Worm (Caenorhabditis elegans) whole organism, midembryonic: ENCODE data around the gene F56A8.8.
A peak's percentile ranks its signal among the peaks of the same experiment; 100 is the strongest.

Source experiments
- T22C8.4 ChIP-seq: fragments of 200-800 bp; sonication (Bioruptor generic); IDR thresholded peaks from 2 replicates; pipeline ENCODE4 v1.3.6; 2022; ENCODE audit warnings: missing genetic modification characterization, missing compliant biosample characterization
- cog-1 ChIP-seq: sonication (generic microtip); optimal IDR thresholded peaks from 2 replicates; lab custom pipeline; 2016; ENCODE audit warnings: missing genetic modification characterization, missing compliant biosample characterization
- flt-1 ChIP-seq: fragments of 200-800 bp; sonication (Bioruptor generic); IDR thresholded peaks from 2 replicates; pipeline ENCODE4 v1.3.6; 2022; ENCODE audit warnings: missing genetic modification characterization, missing compliant biosample characterization
- klf-2 ChIP-seq: fragments of 200-800 bp; sonication (Bioruptor generic); conservative IDR thresholded peaks from 2 replicates; pipeline ENCODE4 v1.3.6; 2022; ENCODE audit warnings: missing genetic modification reagents, missing genetic modification characterization, missing compliant biosample characterization
- med-1 ChIP-seq: sonication (generic microtip); optimal IDR thresholded peaks from 2 replicates; lab custom pipeline; 2017; ENCODE audit warnings: missing genetic modification characterization, mild to moderate bottlenecking, missing compliant biosample characterization, antibody characterized with exemption, missing genetic modification reagents; ENCODE audit not compliant: insufficient read depth
- ref-1 ChIP-seq: fragments of 200-800 bp; sonication (Bioruptor generic); conservative IDR thresholded peaks from 2 replicates; pipeline ENCODE4 v1.3.6; 2022; ENCODE audit warnings: missing genetic modification reagents, missing genetic modification characterization, missing compliant biosample characterization
- tab-1 ChIP-seq: fragments of 200-800 bp; sonication (Bioruptor generic); IDR thresholded peaks from 2 replicates; pipeline ENCODE4 v1.3.6; 2022; ENCODE audit warnings: missing genetic modification characterization, missing compliant biosample characterization
- ztf-23 ChIP-seq: fragments of 200-800 bp; sonication (Bioruptor generic); IDR thresholded peaks from 2 replicates; pipeline ENCODE4 v1.3.6; 2022; ENCODE audit warnings: missing genetic modification reagents, missing genetic modification characterization, missing compliant biosample characterization
- ztf-29 ChIP-seq: fragments of 200-800 bp; sonication (Bioruptor generic); IDR thresholded peaks from 2 replicates; pipeline ENCODE4 v1.3.6; 2022; ENCODE audit warnings: missing genetic modification reagents, missing genetic modification characterization, missing compliant biosample characterization

The F56A8.8 gene

ce11 chrIII:13296289-13296874 is 10.9 kb downstream of the F56A8.8 start, which contains the start of gene npp-18:
TSS of gene npp-18 (plus strand) at chrIII:13296853.
- TF ChIP-seq ref-1 (GFP tag; lab: Robert Waterston, UW) (peak; percentile 64), klf-2 (GFP tag; lab: Robert Waterston, UW) (peak; percentile 84), T22C8.4 (GFP tag; lab: Robert Waterston, UW) (peak; percentile 74), flt-1 (GFP tag; lab: Robert Waterston, UW) (peak; percentile 91), ztf-29 (GFP tag; lab: Robert Waterston, UW) (peak; percentile 88), tab-1 (GFP tag; lab: Robert Waterston, UW) (peak; percentile 87), ztf-23 (GFP tag; lab: Robert Waterston, UW) (peak; percentile 93)

ce11 chrIII:13298722-13299431 is 13.4 kb downstream of the F56A8.8 start, which contains the start of gene pgm-2:
TSS of gene pgm-2 (plus strand) at chrIII:13299378.
- TF ChIP-seq tab-1 (GFP tag; lab: Robert Waterston, UW) (no peak), med-1 (no peak), klf-2 (GFP tag; lab: Robert Waterston, UW) (no peak), T22C8.4 (GFP tag; lab: Robert Waterston, UW) (no peak), flt-1 (GFP tag; lab: Robert Waterston, UW) (no peak), ref-1 (GFP tag; lab: Robert Waterston, UW) (no peak), ztf-23 (GFP tag; lab: Robert Waterston, UW) (no peak), cog-1 (tag; lab: Kevin White, UChicago) (no peak), ztf-29 (GFP tag; lab: Robert Waterston, UW) (no peak)

ce11 chrIII:13301983-13302382 is 16.5 kb downstream of the F56A8.8 start:
- TF ChIP-seq flt-1 (GFP tag; lab: Robert Waterston, UW) (0 out of 2 replicates have a peak, but pooled peaks have one; percentile 12), ztf-29 (GFP tag; lab: Robert Waterston, UW) (no peak), klf-2 (GFP tag; lab: Robert Waterston, UW) (no peak), tab-1 (GFP tag; lab: Robert Waterston, UW) (no peak), cog-1 (tag; lab: Kevin White, UChicago) (no peak), ref-1 (GFP tag; lab: Robert Waterston, UW) (no peak)

ce11 chrIII:13302578-13302977 is 17.1 kb downstream of the F56A8.8 start:
- TF ChIP-seq tab-1 (GFP tag; lab: Robert Waterston, UW) (no peak), ztf-23 (GFP tag; lab: Robert Waterston, UW) (no peak), ref-1 (GFP tag; lab: Robert Waterston, UW) (no peak), cog-1 (tag; lab: Kevin White, UChicago) (no peak), klf-2 (GFP tag; lab: Robert Waterston, UW) (no peak), flt-1 (GFP tag; lab: Robert Waterston, UW) (no peak), ztf-29 (GFP tag; lab: Robert Waterston, UW) (no peak), med-1 (no peak), T22C8.4 (GFP tag; lab: Robert Waterston, UW) (no peak)

- TF ChIP-seq med-1 (no peak), tab-1 (GFP tag; lab: Robert Waterston, UW) (no peak), flt-1 (GFP tag; lab: Robert Waterston, UW) (no peak), cog-1 (tag; lab: Kevin White, UChicago) (no peak), ztf-23 (GFP tag; lab: Robert Waterston, UW) (no peak), T22C8.4 (GFP tag; lab: Robert Waterston, UW) (no peak), klf-2 (GFP tag; lab: Robert Waterston, UW) (no peak), ref-1 (GFP tag; lab: Robert Waterston, UW) (no peak), ztf-29 (GFP tag; lab: Robert Waterston, UW) (no peak)
Observed at ce11 chrIII:13305537-13305936, 20.0 kb downstream of the F56A8.8 start.

- TF ChIP-seq ref-1 (GFP tag; lab: Robert Waterston, UW) (no peak), ztf-29 (GFP tag; lab: Robert Waterston, UW) (no peak), T22C8.4 (GFP tag; lab: Robert Waterston, UW) (no peak), klf-2 (GFP tag; lab: Robert Waterston, UW) (no peak), tab-1 (GFP tag; lab: Robert Waterston, UW) (no peak), ztf-23 (GFP tag; lab: Robert Waterston, UW) (no peak), flt-1 (GFP tag; lab: Robert Waterston, UW) (no peak), cog-1 (tag; lab: Kevin White, UChicago) (no peak), med-1 (no peak)
Observed at ce11 chrIII:13307107-13307506, 21.6 kb downstream of the F56A8.8 start, which contains the start of the genes klp-19 and slc-36.1. TSS of gene klp-19 (minus strand) at chrIII:13307259. TSS of gene slc-36.1 (plus strand) at chrIII:13307502.

- TF ChIP-seq ztf-23 (GFP tag; lab: Robert Waterston, UW) (no peak), T22C8.4 (GFP tag; lab: Robert Waterston, UW) (no peak), klf-2 (GFP tag; lab: Robert Waterston, UW) (no peak), ref-1 (GFP tag; lab: Robert Waterston, UW) (no peak), flt-1 (GFP tag; lab: Robert Waterston, UW) (no peak), cog-1 (tag; lab: Kevin White, UChicago) (no peak), tab-1 (GFP tag; lab: Robert Waterston, UW) (no peak), ztf-29 (GFP tag; lab: Robert Waterston, UW) (no peak), med-1 (no peak)
Observed at ce11 chrIII:13310552-13310951, 25.0 kb downstream of the F56A8.8 start.

ce11 chrIII:13313788-13314187 is 28.3 kb downstream of the F56A8.8 start, which contains the start of gene Y43F4B.10:
TSS of gene Y43F4B.10 (plus strand) at chrIII:13314068.
- TF ChIP-seq med-1: no peak
- 0 out of 2 replicates have a peak, but pooled peaks have one; percentile 38 for TF ChIP-seq T22C8.4 (GFP tag; lab: Robert Waterston, UW)
- TF ChIP-seq flt-1 (GFP tag; lab: Robert Waterston, UW): no peak

- no peak for TF ChIP-seq med-1
- no peak for TF ChIP-seq cog-1 (tag; lab: Kevin White, UChicago)
- TF ChIP-seq ref-1 (GFP tag; lab: Robert Waterston, UW): no peak
- TF ChIP-seq ztf-29 (GFP tag; lab: Robert Waterston, UW): no peak
- no peak for TF ChIP-seq ztf-23 (GFP tag; lab: Robert Waterston, UW)
- TF ChIP-seq T22C8.4 (GFP tag; lab: Robert Waterston, UW): no peak
- no peak for TF ChIP-seq flt-1 (GFP tag; lab: Robert Waterston, UW)
- TF ChIP-seq klf-2 (GFP tag; lab: Robert Waterston, UW): no peak
- no peak for TF ChIP-seq tab-1 (GFP tag; lab: Robert Waterston, UW)
Observed at ce11 chrIII:13314636-13315035, 29.1 kb downstream of the F56A8.8 start.
